Fruit fly (Drosophila melanogaster) whole organism, adult: Measurements from ENCODE around the gene CG13384.

Source experiments
- CG14711 ChIP-seq: fragments of 200-800 bp; sonication (Bioruptor generic); optimal IDR thresholded peaks from 2 replicates; lab custom pipeline; 2018; ENCODE audit warnings: missing biosample characterization, mild to moderate bottlenecking, missing genetic modification characterization, moderate library complexity
- CG33017 ChIP-seq: fragments of 200-800 bp; sonication (Bioruptor generic); optimal IDR thresholded peaks from 2 replicates; lab custom pipeline; 2018; ENCODE audit warnings: missing biosample characterization, mild to moderate bottlenecking, missing genetic modification characterization, moderate library complexity
- CG5204 ChIP-seq: fragments of 200-800 bp; sonication (Bioruptor generic); optimal IDR thresholded peaks from 2 replicates; lab custom pipeline; 2016; ENCODE audit warnings: missing biosample characterization, missing genetic modification characterization
- Crg-1 ChIP-seq: fragments of 200-800 bp; sonication (Bioruptor generic); optimal IDR thresholded peaks from 2 replicates; lab custom pipeline; 2016; ENCODE audit warnings: missing biosample characterization, missing genetic modification characterization
- cnc ChIP-seq, 2 experiments: fragments of >200 bp; optimal IDR thresholded peaks; 2 replicates each; lab custom pipeline; 2017
- kay ChIP-seq: fragments of 200-800 bp; sonication (Bioruptor generic); peaks from one replicate; lab custom pipeline; 2016; ENCODE audit warnings: missing biosample characterization, missing genetic modification characterization, borderline replicate concordance
- pad ChIP-seq: fragments of 200-800 bp; sonication (Bioruptor generic); optimal IDR thresholded peaks from 3 replicates; lab custom pipeline; 2017; ENCODE audit warnings: missing biosample characterization, missing genetic modification characterization, mild to moderate bottlenecking, moderate library complexity, missing genetic modification reagents

DNA sequence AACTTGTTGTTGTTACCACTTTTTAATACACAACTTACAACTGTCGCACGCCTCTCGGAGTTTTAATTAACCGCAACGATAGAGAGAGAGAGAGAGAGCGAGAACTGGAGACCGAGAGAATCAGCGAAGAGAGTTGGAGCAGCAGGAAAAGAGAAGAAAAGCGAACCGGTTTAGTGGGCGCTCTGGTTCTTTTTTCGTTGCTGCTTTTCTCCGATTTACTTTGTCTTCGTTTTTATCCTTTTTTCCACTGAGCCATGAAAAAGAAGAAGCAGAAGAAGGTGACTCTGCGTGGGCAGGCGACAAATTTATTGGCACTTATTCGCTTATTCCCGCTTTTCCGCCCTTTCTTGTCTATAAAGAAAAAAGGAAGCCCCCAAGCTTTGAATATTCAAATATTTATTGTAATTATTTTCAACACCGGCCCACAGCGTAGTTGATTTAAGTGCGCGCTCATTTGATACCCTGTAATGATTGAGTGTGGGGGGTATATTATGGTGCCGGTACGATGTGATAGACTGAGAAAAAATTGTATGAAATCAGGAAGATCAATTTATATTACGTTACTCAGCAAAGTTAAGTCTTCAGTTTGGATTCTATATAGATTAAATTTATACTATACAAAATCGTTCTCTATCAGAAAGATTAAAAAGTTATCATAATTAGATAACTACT is 36.1 kb downstream of the CG13384 start:
- TF ChIP-seq kay (GFP tag; lab: Kevin White, UChicago) (no peak), Crg-1 (GFP tag; lab: Kevin White, UChicago) (no peak), CG33017 (tag; lab: Kevin White, UChicago) (no peak), CG14711 (no peak), CG5204 (no peak), pad (GFP tag; lab: Kevin White, UChicago) (no peak), cnc (optimal IDR thresholded peaks at IDR 0.05; lab: Kevin White, UChicago) (no peak)
